Worm (Caenorhabditis elegans) whole organism, midembryonic: Measurements from ENCODE around the gene ugt-3.

Source experiments
- ref-1 ChIP-seq: fragments of 200-800 bp; sonication (Bioruptor generic); conservative IDR thresholded peaks from 2 replicates; pipeline ENCODE4 v1.3.6; 2022; ENCODE audit warnings: missing genetic modification reagents, missing genetic modification characterization, missing compliant biosample characterization
- tab-1 ChIP-seq: fragments of 200-800 bp; sonication (Bioruptor generic); IDR thresholded peaks from 2 replicates; pipeline ENCODE4 v1.3.6; 2022; ENCODE audit warnings: missing genetic modification characterization, missing compliant biosample characterization

DNA sequence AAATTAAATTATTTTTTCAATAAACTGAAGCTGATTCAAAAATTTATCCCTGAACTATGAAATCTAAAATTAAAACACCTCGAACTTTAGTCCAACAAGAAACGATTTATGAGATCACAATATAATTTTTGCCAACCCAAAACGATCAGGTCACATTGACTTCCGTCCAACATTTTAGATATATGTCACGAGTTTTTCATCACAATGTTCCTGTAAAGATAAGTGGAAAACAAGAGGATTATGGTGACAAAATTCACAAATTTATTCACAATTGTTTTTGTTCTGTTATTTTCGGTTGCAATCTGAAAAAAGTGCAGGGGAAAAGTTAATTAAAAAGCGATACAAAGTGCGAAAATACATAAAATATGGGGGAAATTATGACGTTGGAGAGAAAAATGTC lies 16.6 kb upstream of the ugt-3 start:
- no peak for TF ChIP-seq ref-1 (GFP tag; lab: Robert Waterston, UW)
- no peak for TF ChIP-seq tab-1 (GFP tag; lab: Robert Waterston, UW)
